Worm (Caenorhabditis elegans) whole organism, L4 larva: ENCODE data around the gene tdc-1.
A peak's percentile ranks its signal among the peaks of the same experiment; 100 is the strongest.

ENCODE experiments used
- F10B5.3 ChIP-seq: sonication (generic microtip); optimal IDR thresholded peaks from 2 replicates; lab custom pipeline; 2016; ENCODE audit warnings: mild to moderate bottlenecking, missing genetic modification characterization, missing compliant biosample characterization
- T26A8.4 ChIP-seq: fragments of 200-800 bp; sonication (Bioruptor generic); IDR thresholded peaks from 2 replicates; pipeline ENCODE4 v1.3.6; 2022; ENCODE audit warnings: missing genetic modification characterization, missing compliant biosample characterization
- Y105C5A.15 ChIP-seq: fragments of 200-800 bp; sonication (Bioruptor generic); IDR thresholded peaks from 2 replicates; pipeline ENCODE4 v1.3.6; 2022; ENCODE audit warnings: missing genetic modification characterization, missing compliant biosample characterization
- Y48G9A.11 ChIP-seq: fragments of 200-800 bp; sonication (Bioruptor generic); IDR thresholded peaks from 2 replicates; pipeline ENCODE4 v1.3.6; 2022; ENCODE audit warnings: missing genetic modification reagents, missing genetic modification characterization, missing compliant biosample characterization
- Y5F2A.4 ChIP-seq: fragments of 200-800 bp; sonication (Bioruptor generic); optimal IDR thresholded peaks from 2 replicates; lab custom pipeline; 2018; ENCODE audit warnings: mild to moderate bottlenecking, missing genetic modification characterization, missing compliant biosample characterization
- ZK337.2 ChIP-seq: fragments of 200-800 bp; sonication (Bioruptor generic); IDR thresholded peaks from 2 replicates; pipeline ENCODE4 v1.3.6; 2022; ENCODE audit warnings: missing genetic modification reagents, missing genetic modification characterization, missing compliant biosample characterization
- aha-1 ChIP-seq: fragments of 150-350 bp; peaks from one replicate; lab custom pipeline; 2014; ENCODE audit warnings: missing biosample characterization, missing genetic modification characterization
- arid-1 ChIP-seq: fragments of 200-800 bp; sonication (Bioruptor generic); conservative IDR thresholded peaks from 2 replicates; pipeline ENCODE4 v1.3.6; 2022; ENCODE audit warnings: missing genetic modification reagents, missing genetic modification characterization, missing compliant biosample characterization
- ceh-28 ChIP-seq: fragments of 150-350 bp; optimal IDR thresholded peaks from 2 replicates; lab custom pipeline; 2014; ENCODE audit warnings: missing biosample characterization, missing genetic modification reagents, missing genetic modification characterization
- cey-2 ChIP-seq: sonication (generic microtip); optimal IDR thresholded peaks from 3 replicates; lab custom pipeline; 2017; ENCODE audit warnings: missing genetic modification characterization, mild to moderate bottlenecking, missing compliant biosample characterization, antibody characterized with exemption, borderline replicate concordance; ENCODE audit not compliant: insufficient read depth
- daf-16 ChIP-seq, 3 experiments: sonication (generic microtip); optimal IDR thresholded peaks; 2 replicates each; lab custom pipeline; 2016 to 2017; ENCODE audit warnings: missing genetic modification characterization in 3 of 3, missing genetic modification reagents in 3 of 3, mild to moderate bottlenecking in 2 of 3, missing compliant biosample characterization in 2 of 3, missing biosample characterization in 1 of 3, moderate library complexity in 1 of 3
- dve-1 ChIP-seq: sonication (generic microtip); optimal IDR thresholded peaks from 2 replicates; lab custom pipeline; 2017; ENCODE audit warnings: antibody characterized with exemption, mild to moderate bottlenecking, missing genetic modification characterization, missing compliant biosample characterization; ENCODE audit not compliant: insufficient read depth
- egl-27 ChIP-seq: sonication (generic microtip); optimal IDR thresholded peaks from 3 replicates; lab custom pipeline; 2017; ENCODE audit warnings: missing biosample characterization, missing genetic modification reagents, missing genetic modification characterization
- gei-8 ChIP-seq: fragments of 200-800 bp; sonication (Bioruptor generic); optimal IDR thresholded peaks from 2 replicates; lab custom pipeline; 2018; ENCODE audit warnings: mild to moderate bottlenecking, missing genetic modification characterization, missing compliant biosample characterization
- hif-1 ChIP-seq, 2 experiments: sonication (generic microtip); optimal IDR thresholded peaks; 2 replicates each; lab custom pipeline; 2016 to 2017; ENCODE audit warnings: missing compliant biosample characterization in 2 of 2, missing genetic modification characterization in 2 of 2, missing genetic modification reagents in 2 of 2, missing genotype in 2 of 2, mild to moderate bottlenecking in 1 of 2
- hlh-11 ChIP-seq: fragments of 200-800 bp; sonication (Bioruptor generic); optimal IDR thresholded peaks from 2 replicates; lab custom pipeline; 2018; ENCODE audit warnings: mild to moderate bottlenecking, missing genetic modification characterization, missing compliant biosample characterization
- hlh-30 ChIP-seq: sonication (generic microtip); optimal IDR thresholded peaks from 2 replicates; lab custom pipeline; 2017; ENCODE audit warnings: antibody characterized with exemption, mild to moderate bottlenecking, missing genetic modification characterization, missing compliant biosample characterization; ENCODE audit not compliant: insufficient read depth
- hmg-1.1 ChIP-seq: fragments of 200-800 bp; sonication (Bioruptor generic); IDR thresholded peaks from 2 replicates; pipeline ENCODE4 v1.3.6; 2022; ENCODE audit warnings: missing genetic modification reagents, missing genetic modification characterization, missing compliant biosample characterization
- lim-7 ChIP-seq: fragments of 200-800 bp; sonication (Bioruptor generic); IDR thresholded peaks from 2 replicates; pipeline ENCODE4 v1.3.6; 2022; ENCODE audit warnings: missing genetic modification characterization, missing compliant biosample characterization
- lin-15B ChIP-seq: fragments of 150-350 bp; sonication (generic microtip); optimal IDR thresholded peaks from 3 replicates; lab custom pipeline; 2014; ENCODE audit warnings: missing biosample characterization, missing genetic modification characterization
- lsy-2 ChIP-seq, 2 experiments: fragments of 150-350 bp in 1 of 2; sonication (generic microtip) in 1 of 2; optimal IDR thresholded peaks; 2 replicates each; lab custom pipeline; 2014 to 2017; ENCODE audit warnings: missing biosample characterization in 2 of 2, missing genetic modification characterization in 2 of 2
- madf-5 ChIP-seq, 2 experiments: fragments of 200-800 bp; sonication (Bioruptor generic); IDR thresholded peaks; 2 replicates each; pipeline ENCODE4 v1.3.6; 2022; ENCODE audit warnings: missing compliant biosample characterization in 2 of 2, missing genetic modification characterization in 2 of 2
- mdl-1 ChIP-seq, 2 experiments: fragments of 150-350 bp in 1 of 2; sonication (generic microtip) in 1 of 2; optimal IDR thresholded peaks; 2 replicates each; lab custom pipeline; 2014 to 2017; ENCODE audit warnings: missing biosample characterization in 2 of 2, missing genetic modification characterization in 2 of 2
- mep-1 ChIP-seq: fragments of 150-350 bp; sonication (generic microtip); optimal IDR thresholded peaks from 3 replicates; lab custom pipeline; 2014; ENCODE audit warnings: missing biosample characterization, missing genetic modification characterization
- mes-2 ChIP-seq: sonication (generic microtip); optimal IDR thresholded peaks from 2 replicates; lab custom pipeline; 2016; ENCODE audit warnings: missing genotype, mild to moderate bottlenecking, missing genetic modification characterization, missing compliant biosample characterization; ENCODE audit not compliant: poor library complexity, severe bottlenecking
- mxl-3 ChIP-seq: fragments of 200-800 bp; sonication (Bioruptor generic); optimal IDR thresholded peaks from 2 replicates; lab custom pipeline; 2018; ENCODE audit warnings: mild to moderate bottlenecking, missing genetic modification characterization, missing compliant biosample characterization
- nhr-10 ChIP-seq: fragments of 150-350 bp; optimal IDR thresholded peaks from 2 replicates; lab custom pipeline; 2014; ENCODE audit warnings: missing biosample characterization, missing genetic modification characterization
- nhr-237 ChIP-seq: sonication (generic microtip); optimal IDR thresholded peaks from 2 replicates; lab custom pipeline; 2017; ENCODE audit warnings: missing biosample characterization, missing genetic modification characterization
- nhr-28 ChIP-seq: fragments of 150-350 bp; optimal IDR thresholded peaks from 2 replicates; lab custom pipeline; 2014; ENCODE audit warnings: missing biosample characterization, missing genetic modification characterization
- nhr-42 ChIP-seq: fragments of 200-800 bp; sonication (Bioruptor generic); IDR thresholded peaks from 2 replicates; pipeline ENCODE4 v1.3.6; 2022; ENCODE audit warnings: missing genetic modification characterization, missing compliant biosample characterization
- nhr-6 ChIP-seq: fragments of 150-350 bp; optimal IDR thresholded peaks from 2 replicates; lab custom pipeline; 2014; ENCODE audit warnings: missing biosample characterization, missing genetic modification characterization
- pha-4 ChIP-seq, 2 experiments: fragments of 150-350 bp in 1 of 2; fragments of 200-800 bp in 1 of 2; sonication (Bioruptor generic) in 1 of 2; IDR thresholded peaks in 1 of 2; optimal IDR thresholded peaks in 1 of 2; 2 replicates each; pipeline versions ENCODE4 v1.3.6 to Lab custom; 2014 to 2022; ENCODE audit warnings: missing genetic modification characterization in 2 of 2, missing genetic modification reagents in 2 of 2, missing biosample characterization in 1 of 2, missing compliant biosample characterization in 1 of 2
- php-3 ChIP-seq: fragments of 200-800 bp; sonication (Bioruptor generic); IDR thresholded peaks from 2 replicates; pipeline ENCODE4 v1.3.6; 2022; ENCODE audit warnings: missing genetic modification reagents, missing genetic modification characterization, missing compliant biosample characterization
- rbr-2 ChIP-seq: sonication (generic microtip); optimal IDR thresholded peaks from 2 replicates; lab custom pipeline; 2016; ENCODE audit warnings: missing genotype, missing genetic modification characterization, missing compliant biosample characterization
- sdz-12 ChIP-seq: fragments of 200-800 bp; sonication (Bioruptor generic); optimal IDR thresholded peaks from 2 replicates; lab custom pipeline; 2018; ENCODE audit warnings: mild to moderate bottlenecking, missing genetic modification characterization, missing compliant biosample characterization
- snpc-1.2 ChIP-seq: fragments of 200-800 bp; sonication (Bioruptor generic); IDR thresholded peaks from 2 replicates; pipeline ENCODE4 v1.3.6; 2022; ENCODE audit warnings: missing genetic modification reagents, missing genetic modification characterization, missing compliant biosample characterization
- unc-130 ChIP-seq: sonication (generic microtip); optimal IDR thresholded peaks from 2 replicates; lab custom pipeline; 2016; ENCODE audit warnings: missing genetic modification reagents, missing genetic modification characterization, missing compliant biosample characterization
- unc-62 ChIP-seq, 3 experiments: fragments of 150-350 bp in 1 of 3; sonication (generic microtip); optimal IDR thresholded peaks in 2 of 3; peaks in 1 of 3; 1 replicate in 1 of 3; 2 replicates in 2 of 3; lab custom pipeline; 2014 to 2017; ENCODE audit warnings: missing biosample characterization in 3 of 3, missing genetic modification characterization in 3 of 3, missing genetic modification reagents in 3 of 3, missing genotype in 1 of 3
- vab-7 ChIP-seq: fragments of 200-800 bp; sonication (Bioruptor generic); IDR thresholded peaks from 2 replicates; pipeline ENCODE4 v1.3.6; 2022; ENCODE audit warnings: missing genetic modification reagents, missing genetic modification characterization, missing compliant biosample characterization
- zag-1 ChIP-seq: fragments of 150-350 bp; optimal IDR thresholded peaks from 2 replicates; lab custom pipeline; 2014; ENCODE audit warnings: missing biosample characterization, missing genetic modification characterization
- zfp-3 ChIP-seq: fragments of 200-800 bp; sonication (Bioruptor generic); conservative IDR thresholded peaks from 2 replicates; pipeline ENCODE4 v1.3.6; 2022; ENCODE audit warnings: missing genetic modification reagents, missing genetic modification characterization, missing compliant biosample characterization
- ztf-11 ChIP-seq: fragments of 150-350 bp; optimal IDR thresholded peaks from 2 replicates; lab custom pipeline; 2014; ENCODE audit warnings: missing biosample characterization, missing genetic modification characterization

tdc-1 gene

DNA sequence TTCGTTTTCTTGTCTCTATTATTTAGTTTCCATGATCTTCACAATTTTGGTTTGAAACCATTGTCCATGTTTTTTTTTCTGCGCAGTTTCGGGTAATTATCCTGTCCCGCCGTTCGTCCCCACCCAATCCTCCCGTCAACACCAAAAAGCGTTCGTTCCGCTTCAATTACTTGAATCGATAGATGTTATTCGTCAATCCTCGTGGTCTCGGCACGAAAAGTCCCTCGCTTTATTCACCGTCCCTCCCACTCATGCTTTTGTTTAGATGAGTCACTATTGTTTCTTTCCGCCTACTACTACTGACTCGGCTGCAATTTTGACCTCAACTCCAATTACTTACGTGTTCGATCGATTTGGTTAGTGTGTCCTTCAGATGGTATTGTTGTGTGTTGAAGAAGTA lies 47.0 kb upstream of the tdc-1 start:
- TF ChIP-seq php-3 (GFP tag; lab: Robert Waterston, UW) (no peak), F10B5.3 (no peak), mes-2 (tag; lab: Kevin White, UChicago) (no peak), nhr-6 (tag; lab: Kevin White, UChicago) (peak; percentile 29), ztf-11 (no peak), Y5F2A.4 (no peak), mdl-1 (tag; optimal IDR thresholded peaks at IDR 0.05; lab: Kevin White, UChicago) (no peak), rbr-2 (tag; lab: Kevin White, UChicago) (no peak), hlh-11 (peak; percentile 11), ceh-28 (tag; lab: Kevin White, UChicago) (peak; percentile 3), zag-1 (tag; lab: Kevin White, UChicago) (no peak), T26A8.4 (GFP tag; lab: Robert Waterston, UW) (no peak), lsy-2 (tag; optimal IDR thresholded peaks at IDR 0.05; lab: Kevin White, UChicago) (no peak), mxl-3 (GFP tag; lab: Kevin White, UChicago) (peak; percentile 5), cey-2 (tag; lab: Kevin White, UChicago) (no peak), ZK337.2 (GFP tag; lab: Robert Waterston, UW) (no peak), pha-4 (GFP tag; IDR thresholded peaks at IDR 0.05; lab: Robert Waterston, UW) (no peak), pha-4 (tag; optimal IDR thresholded peaks at IDR 0.05; lab: Kevin White, UChicago) (peak; percentile 55), snpc-1.2 (GFP tag; lab: Robert Waterston, UW) (no peak)
- TF ChIP-seq, all 104 proteins: peak for 5

DNA sequence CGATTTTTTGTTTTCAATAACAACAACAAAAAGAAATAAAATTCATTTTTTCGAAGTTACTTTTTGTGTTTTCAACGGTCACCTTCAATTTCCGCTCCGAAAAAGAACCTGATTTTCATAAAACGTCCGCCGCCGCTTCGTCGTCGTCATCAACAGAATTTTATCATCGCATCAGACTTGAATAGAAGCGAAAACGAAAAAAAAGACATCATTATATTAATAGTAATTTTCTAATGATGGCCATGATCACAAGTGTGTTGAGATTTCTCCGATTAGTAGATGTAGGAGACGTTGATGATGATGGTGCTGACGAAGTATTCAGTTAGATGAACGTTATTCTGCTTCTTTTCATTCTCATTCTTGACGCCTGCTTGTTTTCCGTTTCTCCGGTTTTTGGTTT lies 46.5 kb upstream of the tdc-1 start:
- no peak for TF ChIP-seq unc-130 (GFP tag; lab: Kevin White, UChicago)
- TF ChIP-seq unc-62 (GFP tag; optimal IDR thresholded peaks at IDR 0.05 in 1 of 2; lab: Kevin White, UChicago), result peak in 1 of 2 experiments; percentile 83
- TF ChIP-seq unc-62 (tag; optimal IDR thresholded peaks at IDR 0.05; lab: Kevin White, UChicago), result no peak
- no peak for TF ChIP-seq mep-1
- TF ChIP-seq, all 104 proteins: peak for 1

DNA sequence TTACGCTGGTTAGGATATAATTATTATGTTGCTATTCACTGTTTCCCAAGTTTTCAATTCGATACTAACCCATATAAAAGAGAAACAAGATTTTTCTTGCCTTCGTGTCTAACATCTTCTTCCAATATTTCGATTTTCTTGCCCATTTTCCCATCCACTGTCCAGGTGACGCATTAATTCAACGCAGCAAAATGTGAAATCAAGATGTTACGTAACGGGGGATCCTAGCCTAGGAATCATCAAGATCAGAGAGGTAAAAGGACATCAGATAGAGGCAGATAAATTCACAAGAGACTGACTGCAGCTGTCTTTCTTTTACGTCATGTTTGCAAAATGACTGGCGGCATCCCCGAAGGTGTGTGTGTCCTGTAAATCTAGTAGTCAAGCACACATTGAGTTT lies 45.8 kb upstream of the tdc-1 start:
- no peak for TF ChIP-seq zfp-3
- no peak for TF ChIP-seq nhr-237 (tag; lab: Kevin White, UChicago)
- no peak for TF ChIP-seq Y105C5A.15 (GFP tag; lab: Robert Waterston, UW)
- TF ChIP-seq nhr-42 (GFP tag; lab: Robert Waterston, UW), result no peak
- TF ChIP-seq hmg-1.1 (GFP tag; lab: Robert Waterston, UW), result no peak
- no peak for TF ChIP-seq daf-16 (GFP tag; optimal IDR thresholded peaks at IDR 0.05; lab: Kevin White, UChicago)
- TF ChIP-seq daf-16 (tag; optimal IDR thresholded peaks at IDR 0.05; lab: Kevin White, UChicago), result no peak
- no peak for TF ChIP-seq gei-8
- TF ChIP-seq egl-27 (tag; lab: Kevin White, UChicago), result no peak
- TF ChIP-seq vab-7 (GFP tag; lab: Robert Waterston, UW), result no peak
- TF ChIP-seq lin-15B (tag; lab: Kevin White, UChicago), result no peak
- TF ChIP-seq unc-62 (GFP tag; optimal IDR thresholded peaks at IDR 0.05 in 1 of 2; lab: Kevin White, UChicago), result peak in 1 of 2 experiments; percentile 99
- no peak for TF ChIP-seq unc-62 (tag; optimal IDR thresholded peaks at IDR 0.05; lab: Kevin White, UChicago)
- peak; percentile 13 for TF ChIP-seq aha-1 (tag; lab: Kevin White, UChicago)
- no peak for TF ChIP-seq lim-7 (GFP tag; lab: Robert Waterston, UW)
- no peak for TF ChIP-seq nhr-10 (tag; lab: Kevin White, UChicago)
- TF ChIP-seq, all 104 proteins: peak for 2

DNA sequence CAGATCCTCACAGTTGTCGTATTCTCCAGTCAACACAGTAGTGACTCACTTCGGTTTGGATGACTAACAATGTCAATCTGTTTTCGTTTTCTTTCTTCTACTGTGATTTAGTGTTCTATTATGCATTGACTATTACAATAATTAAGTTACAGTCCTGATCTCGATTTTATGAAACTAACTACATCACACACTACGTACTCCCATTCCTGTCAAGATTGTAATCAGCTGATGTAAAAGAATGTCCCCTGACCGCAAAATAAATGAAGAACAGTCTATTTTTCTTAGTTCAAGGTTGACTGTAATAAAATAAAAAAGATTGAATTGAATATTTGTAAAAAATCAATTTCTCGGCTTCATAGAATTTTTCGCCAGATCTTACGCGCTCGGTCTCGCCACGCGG lies 45.0 kb upstream of the tdc-1 start:
- TF ChIP-seq mes-2 (tag; lab: Kevin White, UChicago) (no peak), mxl-3 (GFP tag; lab: Kevin White, UChicago) (no peak), pha-4 (GFP tag; IDR thresholded peaks at IDR 0.05; lab: Robert Waterston, UW) (no peak), pha-4 (tag; optimal IDR thresholded peaks at IDR 0.05; lab: Kevin White, UChicago) (no peak), hif-1 (tag; optimal IDR thresholded peaks at IDR 0.05; lab: Kevin White, UChicago) (no peak), arid-1 (GFP tag; lab: Robert Waterston, UW) (no peak), nhr-237 (tag; lab: Kevin White, UChicago) (no peak), nhr-28 (peak; percentile 76), ceh-28 (tag; lab: Kevin White, UChicago) (no peak), unc-62 (GFP tag; optimal IDR thresholded peaks at IDR 0.05 in 1 of 2; lab: Kevin White, UChicago) (peak in 1 of 2 experiments; percentile 75), unc-62 (tag; optimal IDR thresholded peaks at IDR 0.05; lab: Kevin White, UChicago) (no peak), zag-1 (tag; lab: Kevin White, UChicago) (no peak), sdz-12 (GFP tag; lab: Kevin White, UChicago) (no peak), dve-1 (tag; lab: Kevin White, UChicago) (peak; percentile 17), egl-27 (tag; lab: Kevin White, UChicago) (no peak), hmg-1.1 (GFP tag; lab: Robert Waterston, UW) (no peak), unc-130 (GFP tag; lab: Kevin White, UChicago) (no peak), madf-5 (GFP tag; IDR thresholded peaks at IDR 0.05; lab: Robert Waterston, UW) (no peak), Y48G9A.11 (GFP tag; lab: Robert Waterston, UW) (no peak), hlh-30 (tag; lab: Kevin White, UChicago) (peak; percentile 17)
